Fruit fly (Drosophila melanogaster): ENCODE results near the gene CG2246.
A peak's percentile ranks its signal among the peaks of the same experiment; 100 is the strongest.

Gene CG2246

DNA sequence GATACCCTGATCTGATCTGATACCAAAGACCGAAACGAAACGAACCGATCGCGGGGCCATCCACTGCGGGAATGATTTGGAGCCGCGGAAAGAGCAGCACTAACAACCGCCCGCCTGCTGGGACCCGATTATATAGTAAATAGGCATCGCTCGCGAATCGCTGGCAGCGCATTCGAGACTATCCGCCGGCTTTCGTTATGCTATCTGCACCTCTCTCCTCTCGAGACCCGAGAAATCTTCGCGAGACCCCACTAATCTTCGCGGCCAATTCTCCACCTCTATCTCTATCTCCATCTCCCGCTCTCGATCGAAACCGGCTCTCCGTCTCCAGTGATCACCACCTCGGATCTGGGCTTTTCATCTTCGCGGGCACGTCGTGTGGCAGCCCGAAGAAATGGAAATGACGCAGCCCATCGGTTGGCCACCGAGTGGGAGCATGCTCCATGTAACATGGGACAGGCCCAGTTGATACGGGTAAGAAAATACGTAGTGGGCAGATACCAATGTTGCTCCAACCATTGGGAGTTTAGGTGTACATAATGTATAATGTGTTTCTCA, 14.0 kb downstream of the CG2246 start, which contains the start of gene CG9717:
CG9717 (minus strand) TSS at position 107 of the 558 bp plus-strand sequence.
- no peak for TF ChIP-seq Mnt (GFP tag; optimal IDR thresholded peaks at IDR 0.05)
- no peak for TF ChIP-seq ovo (GFP tag; optimal IDR thresholded peaks at IDR 0.05)
- TF ChIP-seq kay (GFP tag; ENCODE audit: borderline replicate concordance) = peak; percentile 3
- TF ChIP-seq Clk (GFP tag; optimal IDR thresholded peaks at IDR 0.05) = no peak

DNA sequence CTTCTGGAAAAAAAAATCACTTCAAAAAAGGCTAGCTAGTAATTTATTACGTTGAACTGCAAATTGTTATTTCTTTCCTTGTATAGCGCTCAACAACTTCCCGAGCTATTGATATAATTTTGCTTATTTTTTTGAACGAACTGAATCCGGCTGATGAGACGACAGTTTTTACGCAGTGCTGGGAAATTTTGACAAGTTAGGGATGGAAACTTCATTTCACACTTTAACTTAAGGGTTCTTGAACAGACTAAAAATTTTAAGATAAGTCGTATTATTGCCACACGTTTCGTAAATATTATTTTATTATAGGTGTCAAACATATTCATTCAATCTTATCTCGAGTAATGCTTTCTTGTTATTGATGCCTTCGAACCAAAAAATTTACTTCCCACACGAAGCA, 17.7 kb downstream of the CG2246 start, which contains the start of gene Rpt6R:
Rpt6R (minus strand) TSS at position 156 of the 400 bp plus-strand sequence.
- TF ChIP-seq Crg-1 (GFP tag; optimal IDR thresholded peaks at IDR 0.05) (no peak), kay (GFP tag; ENCODE audit: borderline replicate concordance) (peak; percentile 51)

DNA sequence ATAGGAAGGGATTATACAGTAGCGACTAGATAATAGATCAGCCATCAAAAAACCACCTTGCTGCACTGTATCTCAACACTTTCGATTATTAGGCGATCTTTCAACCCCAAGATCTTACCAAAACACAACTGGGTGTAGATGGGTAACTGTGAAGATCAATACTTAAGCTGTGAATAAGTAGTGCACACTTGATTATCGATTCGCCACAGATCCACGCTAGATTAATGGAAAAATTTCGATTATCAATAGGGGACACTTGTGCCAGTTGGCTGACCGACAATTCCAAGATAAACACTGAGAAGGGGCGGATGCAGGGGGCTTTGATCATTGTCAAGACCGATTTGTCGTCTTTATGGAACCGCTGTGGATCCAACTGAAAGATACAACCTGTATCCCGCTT, 22.2 kb downstream of the CG2246 start, which contains the start of gene CG9702:
CG9702 (plus strand) TSS at position 301 of the 400 bp plus-strand sequence.
- TF ChIP-seq tj (GFP tag; optimal IDR thresholded peaks at IDR 0.05) = no peak
- no peak for TF ChIP-seq CG1620 (GFP tag; optimal IDR thresholded peaks at IDR 0.05)
- no peak for TF ChIP-seq CG5204 (GFP tag; optimal IDR thresholded peaks at IDR 0.05)
- no peak for TF ChIP-seq cnc (optimal IDR thresholded peaks at IDR 0.05)
- no peak for TF ChIP-seq cic (GFP tag; optimal IDR thresholded peaks at IDR 0.05)
- no peak for TF ChIP-seq CG33017 (tag; optimal IDR thresholded peaks at IDR 0.05)
- TF ChIP-seq Hr96 (GFP tag; optimal IDR thresholded peaks at IDR 0.05) = no peak

DNA sequence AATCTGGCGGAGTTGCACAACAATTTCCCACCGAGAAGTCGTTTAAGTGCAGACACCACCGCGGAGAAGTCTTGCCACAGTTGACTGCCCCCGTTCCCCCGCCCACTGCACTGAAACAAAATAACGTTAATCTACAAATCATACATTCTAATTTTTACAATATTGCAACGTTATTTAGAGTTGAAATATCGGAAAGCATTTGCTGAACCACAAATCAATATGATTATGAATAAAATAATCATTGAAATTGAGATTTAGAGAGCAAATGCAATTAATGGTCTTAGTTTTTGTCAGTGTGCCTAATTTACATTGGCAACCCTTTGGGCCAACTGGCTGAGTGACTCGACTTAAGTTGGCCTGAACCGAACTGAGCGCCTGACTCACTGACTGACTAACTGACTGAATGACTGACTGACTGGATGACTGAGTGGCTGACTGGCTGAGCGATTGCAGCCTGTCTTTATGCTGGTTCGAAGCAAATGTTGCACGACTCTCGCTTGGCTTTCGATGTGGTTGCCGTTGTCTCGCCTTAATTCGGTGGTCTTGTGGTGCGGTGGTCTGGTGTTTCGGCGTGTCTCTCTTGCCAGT, 30.6 kb downstream of the CG2246 start:
- TF ChIP-seq Hr96 (GFP tag; optimal IDR thresholded peaks at IDR 0.05) = no peak
- TF ChIP-seq cic (GFP tag; optimal IDR thresholded peaks at IDR 0.05) = no peak
- TF ChIP-seq pad (GFP tag; optimal IDR thresholded peaks at IDR 0.05) = no peak
- TF ChIP-seq CG14711 (tag; optimal IDR thresholded peaks at IDR 0.05) = no peak
- no peak for TF ChIP-seq CG12768 (GFP tag; optimal IDR thresholded peaks at IDR 0.05)
- TF ChIP-seq CG7045 (GFP tag; optimal IDR thresholded peaks at IDR 0.05) = no peak
- TF ChIP-seq bab1 (GFP tag; optimal IDR thresholded peaks at IDR 0.05) = no peak
- no peak for TF ChIP-seq CG7101 (tag; optimal IDR thresholded peaks at IDR 0.05)
- no peak for TF ChIP-seq Clk (GFP tag; optimal IDR thresholded peaks at IDR 0.05)
- TF ChIP-seq cnc (optimal IDR thresholded peaks at IDR 0.05) = no peak
- TF ChIP-seq ovo (GFP tag; optimal IDR thresholded peaks at IDR 0.05) = no peak
- no peak for TF ChIP-seq Crg-1 (GFP tag; optimal IDR thresholded peaks at IDR 0.05)
- no peak for TF ChIP-seq CG33017 (tag; optimal IDR thresholded peaks at IDR 0.05)
- no peak for TF ChIP-seq toe (GFP tag; optimal IDR thresholded peaks at IDR 0.05)
- no peak for TF ChIP-seq CG5204 (GFP tag; optimal IDR thresholded peaks at IDR 0.05)

DNA sequence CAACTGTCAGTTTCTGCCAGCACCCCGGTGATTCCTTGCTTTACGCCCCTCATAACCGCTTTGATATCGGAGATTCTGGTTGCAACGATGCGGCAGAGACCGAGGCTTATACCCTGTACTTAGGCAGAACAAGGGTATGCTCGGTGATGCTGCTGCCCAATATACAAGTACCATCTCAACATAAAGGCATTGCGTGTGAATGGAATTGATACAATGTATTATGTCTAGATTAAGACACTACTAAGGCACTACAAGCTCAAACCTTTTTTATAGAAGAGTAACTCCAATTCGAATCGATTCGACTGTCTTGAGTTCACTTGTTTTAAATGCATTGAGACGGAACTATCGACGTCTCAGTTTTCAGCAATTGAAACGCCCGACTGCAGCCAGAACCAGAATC, 34.1 kb downstream of the CG2246 start:
- TF ChIP-seq CG1620 (GFP tag; optimal IDR thresholded peaks at IDR 0.05) (no peak), CG33017 (tag; optimal IDR thresholded peaks at IDR 0.05) (no peak), toe (GFP tag; optimal IDR thresholded peaks at IDR 0.05) (no peak), Mnt (GFP tag; optimal IDR thresholded peaks at IDR 0.05) (no peak), CG14711 (tag; optimal IDR thresholded peaks at IDR 0.05) (no peak), ovo (GFP tag; optimal IDR thresholded peaks at IDR 0.05) (no peak), CG7045 (GFP tag; optimal IDR thresholded peaks at IDR 0.05) (no peak), bab1 (GFP tag; optimal IDR thresholded peaks at IDR 0.05) (no peak), pad (GFP tag; optimal IDR thresholded peaks at IDR 0.05) (no peak), CG5204 (GFP tag; optimal IDR thresholded peaks at IDR 0.05) (no peak), cnc (optimal IDR thresholded peaks at IDR 0.05) (no peak), Hr96 (GFP tag; optimal IDR thresholded peaks at IDR 0.05) (no peak), tj (GFP tag; optimal IDR thresholded peaks at IDR 0.05) (no peak), CG12768 (GFP tag; optimal IDR thresholded peaks at IDR 0.05) (no peak), CG7101 (tag; optimal IDR thresholded peaks at IDR 0.05) (no peak), kay (GFP tag; ENCODE audit: borderline replicate concordance) (no peak), Clk (GFP tag; optimal IDR thresholded peaks at IDR 0.05) (no peak), cic (GFP tag; optimal IDR thresholded peaks at IDR 0.05) (no peak), Crg-1 (GFP tag; optimal IDR thresholded peaks at IDR 0.05) (no peak), CG11617 (GFP tag; optimal IDR thresholded peaks at IDR 0.05) (no peak)

DNA sequence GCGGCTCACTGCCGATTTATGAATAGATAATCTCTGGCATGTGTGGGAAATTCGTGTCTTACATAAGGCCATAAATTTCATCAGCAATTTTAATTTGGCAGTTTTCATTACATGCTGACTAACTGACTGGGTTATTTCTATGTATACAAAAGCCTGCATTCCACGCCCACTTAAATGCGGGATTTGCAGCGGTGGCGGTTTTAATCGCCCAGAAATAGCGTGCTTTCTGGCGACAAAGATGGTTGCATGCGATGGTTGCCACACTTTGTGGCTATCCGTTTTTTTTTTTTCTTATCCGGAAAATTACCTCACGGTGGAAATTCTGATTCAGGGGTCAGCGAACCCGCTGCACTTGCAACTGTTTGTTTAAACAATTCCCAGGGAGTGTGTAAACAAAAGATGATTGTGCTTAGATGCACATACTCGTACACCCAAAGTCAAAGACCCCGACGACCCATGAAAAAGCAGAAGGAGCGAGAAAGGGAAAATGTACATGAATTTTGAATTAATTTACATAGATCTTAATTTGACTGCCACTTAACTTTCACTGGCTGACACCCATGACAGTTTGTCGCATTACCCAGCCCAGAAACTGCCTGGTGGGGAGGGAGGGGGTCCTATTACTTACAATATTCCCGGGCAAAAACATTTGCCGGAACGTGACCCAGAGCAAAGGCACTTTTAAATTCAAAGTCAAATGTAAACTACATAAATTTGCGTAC, 34.9 kb downstream of the CG2246 start:
- no peak for TF ChIP-seq tj (GFP tag; optimal IDR thresholded peaks at IDR 0.05)
- TF ChIP-seq kay (GFP tag; ENCODE audit: borderline replicate concordance) = no peak
- TF ChIP-seq cic (GFP tag; optimal IDR thresholded peaks at IDR 0.05) = no peak

DNA sequence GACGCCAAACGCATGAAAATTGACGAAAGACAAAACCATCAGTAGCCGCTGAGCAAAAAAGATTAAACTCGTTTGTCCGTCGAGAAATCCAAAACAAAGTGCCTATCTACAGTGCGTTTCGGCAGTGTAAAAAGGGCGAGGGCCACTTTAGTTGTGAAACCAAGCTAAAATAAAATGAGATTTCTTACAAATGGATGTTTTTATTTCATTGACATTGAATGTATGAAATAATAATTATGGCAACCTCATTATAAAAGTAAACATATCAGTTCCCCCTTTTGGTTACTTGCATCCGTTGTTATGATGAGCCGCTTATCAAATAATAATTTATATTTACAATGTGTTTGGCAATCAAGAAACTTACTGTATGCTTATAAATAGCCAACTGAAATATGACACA, 36.8 kb downstream of the CG2246 start:
- TF ChIP-seq CG11617 (GFP tag; optimal IDR thresholded peaks at IDR 0.05) = no peak
- TF ChIP-seq tj (GFP tag; optimal IDR thresholded peaks at IDR 0.05) = no peak
- no peak for TF ChIP-seq Crg-1 (GFP tag; optimal IDR thresholded peaks at IDR 0.05)
- no peak for TF ChIP-seq cic (GFP tag; optimal IDR thresholded peaks at IDR 0.05)
- no peak for TF ChIP-seq CG7101 (tag; optimal IDR thresholded peaks at IDR 0.05)
- peak; percentile 24 for TF ChIP-seq bab1 (GFP tag; optimal IDR thresholded peaks at IDR 0.05)

Measured in whole organism, adult.